Worm (Caenorhabditis elegans) whole organism, mixed stage, embryonic: Measurements from ENCODE around the gene Y69H2.1.

Source experiments
- M03D4.4 ChIP-seq: sonication (generic microtip); optimal IDR thresholded peaks from 2 replicates; lab custom pipeline; 2017; ENCODE audit warnings: mild to moderate bottlenecking, missing genetic modification characterization, missing compliant biosample characterization
- bed-3 ChIP-seq: fragments of 200-800 bp; sonication (Bioruptor generic); optimal IDR thresholded peaks from 3 replicates; lab custom pipeline; 2018; ENCODE audit warnings: mild to moderate bottlenecking, missing genetic modification characterization, moderate library complexity, missing compliant biosample characterization
- ceh-39 ChIP-seq: fragments of 150-350 bp; optimal IDR thresholded peaks from 2 replicates; lab custom pipeline; 2014; ENCODE audit warnings: missing biosample characterization, missing genetic modification characterization
- ceh-43 ChIP-seq: fragments of 200-800 bp; sonication (Bioruptor generic); optimal IDR thresholded peaks from 2 replicates; lab custom pipeline; 2018; ENCODE audit warnings: mild to moderate bottlenecking, missing genetic modification characterization, moderate library complexity, missing compliant biosample characterization
- ceh-83 ChIP-seq: fragments of 200-800 bp; sonication (Bioruptor generic); optimal IDR thresholded peaks from 2 replicates; lab custom pipeline; 2018; ENCODE audit warnings: mild to moderate bottlenecking, missing genetic modification characterization, missing compliant biosample characterization
- ces-1 ChIP-seq: fragments of 150-350 bp; optimal IDR thresholded peaks from 2 replicates; lab custom pipeline; 2014; ENCODE audit warnings: missing biosample characterization, missing genetic modification reagents, missing genetic modification characterization
- cnd-1 ChIP-seq: fragments of 200-800 bp; sonication (Bioruptor generic); optimal IDR thresholded peaks from 2 replicates; lab custom pipeline; 2018; ENCODE audit warnings: mild to moderate bottlenecking, missing genetic modification characterization, missing compliant biosample characterization
- drap-1 ChIP-seq: fragments of 200-800 bp; sonication (Bioruptor generic); optimal IDR thresholded peaks from 3 replicates; lab custom pipeline; 2018; ENCODE audit warnings: mild to moderate bottlenecking, missing genetic modification characterization, missing compliant biosample characterization
- elt-1 ChIP-seq: sonication (generic microtip); optimal IDR thresholded peaks from 2 replicates; lab custom pipeline; 2017; ENCODE audit warnings: missing genetic modification characterization, mild to moderate bottlenecking, missing compliant biosample characterization, antibody characterized with exemption, moderate library complexity, borderline replicate concordance; ENCODE audit not compliant: insufficient read depth
- elt-3 ChIP-seq: fragments of 150-350 bp; optimal IDR thresholded peaks from 2 replicates; lab custom pipeline; 2014; ENCODE audit warnings: missing biosample characterization, missing genetic modification characterization
- flh-1 ChIP-seq: fragments of 200-800 bp; sonication (Bioruptor generic); optimal IDR thresholded peaks from 2 replicates; lab custom pipeline; 2018; ENCODE audit warnings: mild to moderate bottlenecking, missing genetic modification characterization, moderate library complexity, missing compliant biosample characterization
- ham-2 ChIP-seq: fragments of 200-800 bp; sonication (Bioruptor generic); optimal IDR thresholded peaks from 2 replicates; lab custom pipeline; 2018; ENCODE audit warnings: mild to moderate bottlenecking, missing genetic modification characterization, missing compliant biosample characterization
- hlh-1 ChIP-seq: fragments of 150-350 bp; optimal IDR thresholded peaks from 2 replicates; lab custom pipeline; 2014; ENCODE audit warnings: missing biosample characterization, missing genetic modification reagents, missing genetic modification characterization
- lin-13 ChIP-seq: fragments of 150-350 bp; optimal IDR thresholded peaks from 2 replicates; lab custom pipeline; 2014; ENCODE audit warnings: missing biosample characterization, missing genetic modification characterization
- lin-32 ChIP-seq: fragments of 200-800 bp; sonication (Bioruptor generic); optimal IDR thresholded peaks from 2 replicates; lab custom pipeline; 2018; ENCODE audit warnings: mild to moderate bottlenecking, missing genetic modification characterization, missing compliant biosample characterization
- lsy-2 ChIP-seq: fragments of 150-350 bp; optimal IDR thresholded peaks from 2 replicates; lab custom pipeline; 2014; ENCODE audit warnings: missing biosample characterization, missing genetic modification characterization
- mab-5 ChIP-seq: fragments of 150-350 bp; optimal IDR thresholded peaks from 2 replicates; lab custom pipeline; 2014; ENCODE audit warnings: missing biosample characterization, missing genetic modification characterization
- mep-1 ChIP-seq: fragments of 150-350 bp; optimal IDR thresholded peaks from 2 replicates; lab custom pipeline; 2017; ENCODE audit warnings: missing biosample characterization, missing genetic modification reagents, missing genetic modification characterization, inconsistent platforms
- mls-2 ChIP-seq: sonication (generic microtip); optimal IDR thresholded peaks from 2 replicates; lab custom pipeline; 2016; ENCODE audit warnings: mild to moderate bottlenecking, missing genetic modification characterization, moderate library complexity, missing compliant biosample characterization
- nhr-12 ChIP-seq: fragments of 150-350 bp; optimal IDR thresholded peaks from 2 replicates; lab custom pipeline; 2014; ENCODE audit warnings: missing biosample characterization, missing genetic modification characterization
- nhr-2 ChIP-seq: fragments of 150-350 bp; optimal IDR thresholded peaks from 2 replicates; lab custom pipeline; 2014; ENCODE audit warnings: missing biosample characterization, missing genetic modification characterization
- nhr-237 ChIP-seq: fragments of 150-350 bp; optimal IDR thresholded peaks from 2 replicates; lab custom pipeline; 2014; ENCODE audit warnings: missing biosample characterization, missing genetic modification characterization
- nhr-28 ChIP-seq: fragments of 150-350 bp; optimal IDR thresholded peaks from 2 replicates; lab custom pipeline; 2014; ENCODE audit warnings: missing biosample characterization, missing genetic modification characterization
- nhr-76 ChIP-seq: sonication (generic microtip); optimal IDR thresholded peaks from 2 replicates; lab custom pipeline; 2017; ENCODE audit warnings: missing biosample characterization, missing genetic modification characterization
- pha-4 ChIP-seq: fragments of 150-350 bp; optimal IDR thresholded peaks from 2 replicates; lab custom pipeline; 2018; ENCODE audit warnings: missing biosample characterization, missing genetic modification reagents, missing genetic modification characterization
- sem-2 ChIP-seq: fragments of 200-800 bp; sonication (Bioruptor generic); optimal IDR thresholded peaks from 2 replicates; lab custom pipeline; 2018; ENCODE audit warnings: mild to moderate bottlenecking, missing genetic modification characterization, missing compliant biosample characterization
- snpc-4 ChIP-seq: fragments of 150-350 bp; optimal IDR thresholded peaks from 2 replicates; lab custom pipeline; 2014; ENCODE audit warnings: missing biosample characterization, missing genetic modification characterization
- tbx-8 ChIP-seq: fragments of 200-800 bp; sonication (Bioruptor generic); optimal IDR thresholded peaks from 2 replicates; lab custom pipeline; 2018; ENCODE audit warnings: mild to moderate bottlenecking, missing genetic modification characterization, moderate library complexity, missing compliant biosample characterization
- unc-120 ChIP-seq: sonication (generic microtip); optimal IDR thresholded peaks from 2 replicates; lab custom pipeline; 2017; ENCODE audit warnings: missing genetic modification characterization, missing compliant biosample characterization; ENCODE audit not compliant: poor library complexity, severe bottlenecking
- unc-39 ChIP-seq: fragments of 150-350 bp; optimal IDR thresholded peaks from 2 replicates; lab custom pipeline; 2014; ENCODE audit warnings: missing biosample characterization, missing genetic modification characterization
- unc-62 ChIP-seq: fragments of 150-350 bp; optimal IDR thresholded peaks from 2 replicates; lab custom pipeline; 2014; ENCODE audit warnings: missing biosample characterization, missing genetic modification reagents, missing genetic modification characterization
- ztf-11 ChIP-seq: fragments of 150-350 bp; optimal IDR thresholded peaks from 2 replicates; lab custom pipeline; 2014; ENCODE audit warnings: missing biosample characterization, missing genetic modification characterization

The Y69H2.1 gene

ce11 chrV:18622462-18622861, at the start of gene Y69H2.1:
Y69H2.1 (minus strand) TSS chrV:18622562.
- TF ChIP-seq cnd-1 (no peak), elt-1 (tag; lab: Kevin White, UChicago) (no peak), unc-39 (tag; lab: Kevin White, UChicago) (no peak), ceh-43 (no peak), unc-62 (GFP tag; lab: Kevin White, UChicago) (no peak), ceh-83 (GFP tag; lab: Kevin White, UChicago) (no peak)

ce11 chrV:18671811-18672210, 49.4 kb upstream of the Y69H2.1 start:
- no peak for TF ChIP-seq ztf-11 (tag; lab: Kevin White, UChicago)
- no peak for TF ChIP-seq lin-13 (tag; lab: Kevin White, UChicago)
- no peak for TF ChIP-seq hlh-1 (tag; lab: Kevin White, UChicago)
- no peak for TF ChIP-seq elt-1 (tag; lab: Kevin White, UChicago)
- TF ChIP-seq nhr-28 (tag; lab: Kevin White, UChicago) = no peak
- no peak for TF ChIP-seq lin-32 (GFP tag; lab: Kevin White, UChicago)
- TF ChIP-seq ceh-39 (tag; lab: Kevin White, UChicago) = no peak
- no peak for TF ChIP-seq bed-3 (GFP tag; lab: Kevin White, UChicago)
- TF ChIP-seq unc-120 = no peak
- TF ChIP-seq nhr-237 (tag; lab: Kevin White, UChicago) = no peak
- TF ChIP-seq nhr-2 (tag; lab: Kevin White, UChicago) = no peak
- TF ChIP-seq nhr-12 = no peak
- no peak for TF ChIP-seq ceh-43

- no peak for TF ChIP-seq unc-39 (tag; lab: Kevin White, UChicago)
- TF ChIP-seq snpc-4 (tag; lab: Kevin White, UChicago) = no peak
- TF ChIP-seq ceh-39 (tag; lab: Kevin White, UChicago) = no peak
- TF ChIP-seq sem-2 (GFP tag; lab: Kevin White, UChicago) = no peak
- TF ChIP-seq ztf-11 (tag; lab: Kevin White, UChicago) = no peak
- TF ChIP-seq nhr-12 = no peak
- TF ChIP-seq flh-1 (GFP tag; lab: Kevin White, UChicago) = no peak
- TF ChIP-seq cnd-1 = no peak
- no peak for TF ChIP-seq ham-2 (GFP tag; lab: Kevin White, UChicago)
- no peak for TF ChIP-seq nhr-28 (tag; lab: Kevin White, UChicago)
- no peak for TF ChIP-seq lsy-2 (tag; lab: Kevin White, UChicago)
- TF ChIP-seq nhr-2 (tag; lab: Kevin White, UChicago) = no peak
- TF ChIP-seq unc-62 (GFP tag; lab: Kevin White, UChicago) = no peak
- TF ChIP-seq pha-4 = no peak
- no peak for TF ChIP-seq mep-1
- no peak for TF ChIP-seq lin-32 (GFP tag; lab: Kevin White, UChicago)
- TF ChIP-seq hlh-1 (tag; lab: Kevin White, UChicago) = no peak
- no peak for TF ChIP-seq ces-1
These were observed 47.7 kb upstream of the Y69H2.1 start, which contains the start of gene Y69H2.10 for ce11 chrV:18670017-18670416. Y69H2.10 (plus strand) TSS chrV:18670317.

- TF ChIP-seq ceh-39 (tag; lab: Kevin White, UChicago) = no peak
- TF ChIP-seq unc-39 (tag; lab: Kevin White, UChicago) = no peak
- TF ChIP-seq sem-2 (GFP tag; lab: Kevin White, UChicago) = no peak
- no peak for TF ChIP-seq nhr-2 (tag; lab: Kevin White, UChicago)
- TF ChIP-seq mab-5 (tag; lab: Kevin White, UChicago) = no peak
- no peak for TF ChIP-seq snpc-4 (tag; lab: Kevin White, UChicago)
- no peak for TF ChIP-seq M03D4.4
- TF ChIP-seq ceh-43 = no peak
- TF ChIP-seq elt-1 (tag; lab: Kevin White, UChicago) = no peak
- TF ChIP-seq drap-1 = no peak
- TF ChIP-seq nhr-76 = no peak
- TF ChIP-seq tbx-8 (GFP tag; lab: Kevin White, UChicago) = no peak
- TF ChIP-seq ceh-83 (GFP tag; lab: Kevin White, UChicago) = no peak
- no peak for TF ChIP-seq hlh-1 (tag; lab: Kevin White, UChicago)
- TF ChIP-seq pha-4 = no peak
- TF ChIP-seq elt-3 (tag; lab: Kevin White, UChicago) = no peak
- no peak for TF ChIP-seq nhr-28 (tag; lab: Kevin White, UChicago)
- no peak for TF ChIP-seq bed-3 (GFP tag; lab: Kevin White, UChicago)
- TF ChIP-seq lin-13 (tag; lab: Kevin White, UChicago) = no peak
- TF ChIP-seq mls-2 = no peak
These were observed 44.8 kb upstream of the Y69H2.1 start for ce11 chrV:18667179-18667578.
